Fruit fly (Drosophila melanogaster) whole organism, embryonic: ENCODE data around the gene Ppi1.

ENCODE experiments used
- CG10366 ChIP-seq: fragments of 200-800 bp; sonication (Bioruptor generic); IDR thresholded peaks from 2 replicates; pipeline ENCODE4 v1.3.6; 2022; ENCODE audit warnings: missing biosample characterization, missing genetic modification characterization
- CG11696 ChIP-seq: fragments of 200-800 bp; sonication (Bioruptor generic); IDR thresholded peaks from 2 replicates; pipeline ENCODE4 v1.3.6; 2022; ENCODE audit warnings: missing biosample characterization, missing genetic modification characterization
- CG17361 ChIP-seq: fragments of 200-800 bp; sonication (Bioruptor generic); IDR thresholded peaks from 3 replicates; pipeline ENCODE4 v1.3.6; 2022; ENCODE audit warnings: missing biosample characterization, missing genetic modification characterization
- CG3281 ChIP-seq: fragments of 200-800 bp; sonication (Bioruptor generic); optimal IDR thresholded peaks from 3 replicates; lab custom pipeline; 2017; ENCODE audit warnings: missing biosample characterization, mild to moderate bottlenecking, missing genetic modification characterization
- CG6175 ChIP-seq: fragments of 200-800 bp; sonication (Bioruptor generic); IDR thresholded peaks from 3 replicates; pipeline ENCODE4 v1.3.6; 2022; ENCODE audit warnings: missing biosample characterization, missing genetic modification characterization
- CG8478 ChIP-seq: fragments of >200 bp; optimal IDR thresholded peaks from 2 replicates; lab custom pipeline; 2018
- HLHmδ ChIP-seq: fragments of 200-800 bp; sonication (Bioruptor generic); optimal IDR thresholded peaks from 2 replicates; lab custom pipeline; 2018; ENCODE audit warnings: missing biosample characterization, mild to moderate bottlenecking, missing genetic modification characterization, moderate library complexity
- Hr78 ChIP-seq, 2 experiments: fragments of 200-800 bp in 1 of 2; fragments of >200 bp in 1 of 2; sonication (Bioruptor generic) in 1 of 2; optimal IDR thresholded peaks; 2 replicates each; lab custom pipeline; 2017 to 2019; ENCODE audit warnings: missing biosample characterization in 2 of 2, missing genetic modification characterization in 2 of 2, mild to moderate bottlenecking in 1 of 2, moderate library complexity in 1 of 2
- Hsf ChIP-seq: fragments of 200-800 bp; sonication (Bioruptor generic); optimal IDR thresholded peaks from 3 replicates; lab custom pipeline; 2016; ENCODE audit warnings: missing biosample characterization, missing genetic modification characterization
- Max ChIP-seq: fragments of 200-800 bp; sonication (Bioruptor generic); optimal IDR thresholded peaks from 2 replicates; lab custom pipeline; 2016; ENCODE audit warnings: missing biosample characterization, mild to moderate bottlenecking, missing genetic modification characterization
- nerfin-1 ChIP-seq: fragments of 200-800 bp; sonication (Bioruptor generic); optimal IDR thresholded peaks from 3 replicates; lab custom pipeline; 2019; ENCODE audit warnings: missing biosample characterization, mild to moderate bottlenecking, missing genetic modification characterization, moderate library complexity
- pan ChIP-seq, 4 experiments: fragments of >200 bp in 3 of 4; fragments of 200-800 bp in 1 of 4; sonication (Bioruptor generic) in 1 of 4; optimal IDR thresholded peaks in 3 of 4; IDR thresholded peaks in 1 of 4; 2 replicates each; pipeline versions ENCODE4 v1.3.6 to Lab custom; 2017 to 2022; ENCODE audit warnings: missing biosample characterization in 2 of 4, missing genetic modification characterization in 2 of 4, mixed read lengths in 1 of 4
- tll ChIP-seq, 2 experiments: fragments of 200-800 bp in 1 of 2; fragments of >200 bp in 1 of 2; sonication (Bioruptor generic) in 1 of 2; optimal IDR thresholded peaks; 2 replicates each; lab custom pipeline; 2017 to 2019; ENCODE audit warnings: missing biosample characterization in 2 of 2, missing genetic modification characterization in 2 of 2, mild to moderate bottlenecking in 1 of 2, moderate library complexity in 1 of 2

- no peak for TF ChIP-seq pan (optimal IDR thresholded peaks at IDR 0.05; lab: Kevin White, UChicago)
- no peak for TF ChIP-seq pan (GFP tag; optimal IDR thresholded peaks at IDR 0.05 in 1 of 2, IDR thresholded peaks at IDR 0.05 in 1 of 2)
- TF ChIP-seq CG6175 (GFP tag; lab: Robert Waterston, UW): no peak
- TF ChIP-seq Hr78 (GFP tag; optimal IDR thresholded peaks at IDR 0.05; lab: Kevin White, UChicago): no peak
- no peak for TF ChIP-seq CG10366
- no peak for TF ChIP-seq CG17361 (GFP tag; lab: Robert Waterston, UW)
- TF ChIP-seq CG11696 (GFP tag; lab: Robert Waterston, UW): no peak
- no peak for TF ChIP-seq CG8478 (lab: Kevin White, UChicago)
- TF ChIP-seq Hsf (GFP tag; lab: Kevin White, UChicago): no peak
- no peak for TF ChIP-seq tll (GFP tag; optimal IDR thresholded peaks at IDR 0.05; lab: Kevin White, UChicago)
- no peak for TF ChIP-seq HLHmδ (GFP tag; lab: Kevin White, UChicago)
- no peak for TF ChIP-seq Max (GFP tag; lab: Kevin White, UChicago)
- no peak for TF ChIP-seq nerfin-1
- no peak for TF ChIP-seq CG3281 (GFP tag; lab: Kevin White, UChicago)
Observed at dm6 chr3R:30109380-30109779, 19.5 kb downstream of the Ppi1 start.
